Worm (Caenorhabditis elegans) whole organism, L4 larva: ENCODE data around the gene F37C12.18.

ENCODE experiments used
- D1046.2 ChIP-seq: fragments of 200-800 bp; sonication (Bioruptor generic); IDR thresholded peaks from 2 replicates; pipeline ENCODE4 v1.3.6; 2022; ENCODE audit warnings: missing genetic modification characterization, missing compliant biosample characterization
- F26F4.8 ChIP-seq: fragments of 200-800 bp; sonication (Bioruptor generic); conservative IDR thresholded peaks from 2 replicates; pipeline ENCODE4 v1.3.6; 2022; ENCODE audit warnings: missing genetic modification characterization, missing compliant biosample characterization
- F49E8.2 ChIP-seq: sonication (generic microtip); optimal IDR thresholded peaks from 2 replicates; lab custom pipeline; 2016; ENCODE audit warnings: missing compliant biosample characterization, mild to moderate bottlenecking, missing genetic modification characterization, borderline replicate concordance
- Y105C5A.15 ChIP-seq: fragments of 200-800 bp; sonication (Bioruptor generic); IDR thresholded peaks from 2 replicates; pipeline ENCODE4 v1.3.6; 2022; ENCODE audit warnings: missing genetic modification characterization, missing compliant biosample characterization
- aly-2 ChIP-seq: sonication (generic microtip); optimal IDR thresholded peaks from 2 replicates; lab custom pipeline; 2018; ENCODE audit warnings: missing biosample characterization, missing genetic modification characterization
- arid-1 ChIP-seq: fragments of 200-800 bp; sonication (Bioruptor generic); conservative IDR thresholded peaks from 2 replicates; pipeline ENCODE4 v1.3.6; 2022; ENCODE audit warnings: missing genetic modification reagents, missing genetic modification characterization, missing compliant biosample characterization
- ceh-44 ChIP-seq: fragments of 200-800 bp; sonication (Bioruptor generic); IDR thresholded peaks from 2 replicates; pipeline ENCODE4 v1.3.6; 2022; ENCODE audit warnings: missing genetic modification reagents, missing genetic modification characterization, missing compliant biosample characterization
- ceh-62 ChIP-seq: sonication (generic microtip); optimal IDR thresholded peaks from 2 replicates; lab custom pipeline; 2017; ENCODE audit warnings: missing biosample characterization, missing genetic modification characterization
- ces-1 ChIP-seq: fragments of 150-350 bp; sonication (generic microtip); optimal IDR thresholded peaks from 4 replicates; lab custom pipeline; 2014; ENCODE audit warnings: missing biosample characterization, missing genetic modification reagents, missing genetic modification characterization
- cey-2 ChIP-seq: sonication (generic microtip); optimal IDR thresholded peaks from 3 replicates; lab custom pipeline; 2017; ENCODE audit warnings: missing genetic modification characterization, mild to moderate bottlenecking, missing compliant biosample characterization, antibody characterized with exemption, borderline replicate concordance; ENCODE audit not compliant: insufficient read depth
- ctbp-1 ChIP-seq: fragments of 200-800 bp; sonication (Bioruptor generic); IDR thresholded peaks from 2 replicates; pipeline ENCODE4 v1.3.6; 2022; ENCODE audit warnings: missing genetic modification reagents, missing genetic modification characterization, missing compliant biosample characterization
- daf-12 ChIP-seq: fragments of 150-350 bp; optimal IDR thresholded peaks from 2 replicates; lab custom pipeline; 2014; ENCODE audit warnings: missing biosample characterization, missing genetic modification reagents, missing genetic modification characterization
- dmd-6 ChIP-seq: fragments of 200-800 bp; sonication (Bioruptor generic); IDR thresholded peaks from 2 replicates; pipeline ENCODE4 v1.3.6; 2022; ENCODE audit warnings: missing genetic modification reagents, missing genetic modification characterization, missing compliant biosample characterization
- dve-1 ChIP-seq: sonication (generic microtip); optimal IDR thresholded peaks from 2 replicates; lab custom pipeline; 2017; ENCODE audit warnings: antibody characterized with exemption, mild to moderate bottlenecking, missing genetic modification characterization, missing compliant biosample characterization; ENCODE audit not compliant: insufficient read depth
- egl-27 ChIP-seq: sonication (generic microtip); optimal IDR thresholded peaks from 3 replicates; lab custom pipeline; 2017; ENCODE audit warnings: missing biosample characterization, missing genetic modification reagents, missing genetic modification characterization
- hif-1 ChIP-seq, 2 experiments: sonication (generic microtip); optimal IDR thresholded peaks; 2 replicates each; lab custom pipeline; 2016 to 2017; ENCODE audit warnings: missing compliant biosample characterization in 2 of 2, missing genetic modification characterization in 2 of 2, missing genetic modification reagents in 2 of 2, missing genotype in 2 of 2, mild to moderate bottlenecking in 1 of 2
- hlh-11 ChIP-seq: fragments of 200-800 bp; sonication (Bioruptor generic); optimal IDR thresholded peaks from 2 replicates; lab custom pipeline; 2018; ENCODE audit warnings: mild to moderate bottlenecking, missing genetic modification characterization, missing compliant biosample characterization
- hlh-30 ChIP-seq: sonication (generic microtip); optimal IDR thresholded peaks from 2 replicates; lab custom pipeline; 2017; ENCODE audit warnings: antibody characterized with exemption, mild to moderate bottlenecking, missing genetic modification characterization, missing compliant biosample characterization; ENCODE audit not compliant: insufficient read depth
- hmg-1.1 ChIP-seq: fragments of 200-800 bp; sonication (Bioruptor generic); IDR thresholded peaks from 2 replicates; pipeline ENCODE4 v1.3.6; 2022; ENCODE audit warnings: missing genetic modification reagents, missing genetic modification characterization, missing compliant biosample characterization
- jun-1 ChIP-seq: fragments of 150-350 bp; optimal IDR thresholded peaks from 2 replicates; lab custom pipeline; 2014; ENCODE audit warnings: missing biosample characterization, missing genetic modification reagents, missing genetic modification characterization
- lin-1 ChIP-seq: fragments of 200-800 bp; sonication (Bioruptor generic); IDR thresholded peaks from 2 replicates; pipeline ENCODE4 v1.3.6; 2022; ENCODE audit warnings: missing genetic modification reagents, missing genetic modification characterization, missing compliant biosample characterization
- lin-29 ChIP-seq: fragments of 200-800 bp; sonication (Bioruptor generic); IDR thresholded peaks from 2 replicates; pipeline ENCODE4 v1.3.6; 2022; ENCODE audit warnings: missing genetic modification reagents, missing genetic modification characterization, missing compliant biosample characterization
- lin-38 ChIP-seq: fragments of 200-800 bp; sonication (Bioruptor generic); IDR thresholded peaks from 2 replicates; pipeline ENCODE4 v1.3.6; 2022; ENCODE audit warnings: missing genetic modification reagents, missing genetic modification characterization, missing compliant biosample characterization
- lin-39 ChIP-seq: fragments of 150-350 bp; optimal IDR thresholded peaks from 2 replicates; lab custom pipeline; 2014; ENCODE audit warnings: missing biosample characterization, missing genetic modification reagents, missing genetic modification characterization
- mdt-29 ChIP-seq: fragments of 200-800 bp; sonication (Bioruptor generic); IDR thresholded peaks from 2 replicates; pipeline ENCODE4 v1.3.6; 2022; ENCODE audit warnings: missing genetic modification reagents, missing genetic modification characterization, missing compliant biosample characterization
- nhr-102 ChIP-seq: sonication (generic microtip); optimal IDR thresholded peaks from 2 replicates; lab custom pipeline; 2016; ENCODE audit warnings: mild to moderate bottlenecking, missing genetic modification characterization, moderate library complexity, missing compliant biosample characterization
- nhr-11 ChIP-seq: fragments of 150-350 bp; optimal IDR thresholded peaks from 2 replicates; lab custom pipeline; 2014; ENCODE audit warnings: missing biosample characterization, missing genetic modification characterization
- nhr-41 ChIP-seq: fragments of 200-800 bp; sonication (Bioruptor generic); IDR thresholded peaks from 2 replicates; pipeline ENCODE4 v1.3.6; 2022; ENCODE audit warnings: missing genetic modification reagents, missing genetic modification characterization, missing compliant biosample characterization
- nhr-77 ChIP-seq: fragments of 150-350 bp; optimal IDR thresholded peaks from 2 replicates; lab custom pipeline; 2014; ENCODE audit warnings: missing biosample characterization, missing genetic modification characterization
- pha-4 ChIP-seq, 2 experiments: fragments of 150-350 bp in 1 of 2; fragments of 200-800 bp in 1 of 2; sonication (Bioruptor generic) in 1 of 2; IDR thresholded peaks in 1 of 2; optimal IDR thresholded peaks in 1 of 2; 2 replicates each; pipeline versions ENCODE4 v1.3.6 to Lab custom; 2014 to 2022; ENCODE audit warnings: missing genetic modification characterization in 2 of 2, missing genetic modification reagents in 2 of 2, missing biosample characterization in 1 of 2, missing compliant biosample characterization in 1 of 2
- pqm-1 ChIP-seq: sonication (generic microtip); optimal IDR thresholded peaks from 2 replicates; lab custom pipeline; 2017; ENCODE audit warnings: missing biosample characterization, missing genetic modification characterization
- rbr-2 ChIP-seq: sonication (generic microtip); optimal IDR thresholded peaks from 2 replicates; lab custom pipeline; 2016; ENCODE audit warnings: missing genotype, missing genetic modification characterization, missing compliant biosample characterization
- snpc-1.2 ChIP-seq: fragments of 200-800 bp; sonication (Bioruptor generic); IDR thresholded peaks from 2 replicates; pipeline ENCODE4 v1.3.6; 2022; ENCODE audit warnings: missing genetic modification reagents, missing genetic modification characterization, missing compliant biosample characterization
- unc-130 ChIP-seq: sonication (generic microtip); optimal IDR thresholded peaks from 2 replicates; lab custom pipeline; 2016; ENCODE audit warnings: missing genetic modification reagents, missing genetic modification characterization, missing compliant biosample characterization
- unc-39 ChIP-seq: sonication (generic microtip); optimal IDR thresholded peaks from 2 replicates; lab custom pipeline; 2017; ENCODE audit warnings: missing biosample characterization, missing genetic modification characterization
- zfp-2 ChIP-seq: sonication (generic microtip); optimal IDR thresholded peaks from 2 replicates; lab custom pipeline; 2016; ENCODE audit warnings: mild to moderate bottlenecking, missing genetic modification characterization, missing compliant biosample characterization
- zfp-3 ChIP-seq: fragments of 200-800 bp; sonication (Bioruptor generic); conservative IDR thresholded peaks from 2 replicates; pipeline ENCODE4 v1.3.6; 2022; ENCODE audit warnings: missing genetic modification reagents, missing genetic modification characterization, missing compliant biosample characterization
- zip-11 ChIP-seq: fragments of 200-800 bp; sonication (Bioruptor generic); IDR thresholded peaks from 2 replicates; pipeline ENCODE4 v1.3.6; 2022; ENCODE audit warnings: missing genetic modification characterization, missing compliant biosample characterization

Gene F37C12.18

DNA sequence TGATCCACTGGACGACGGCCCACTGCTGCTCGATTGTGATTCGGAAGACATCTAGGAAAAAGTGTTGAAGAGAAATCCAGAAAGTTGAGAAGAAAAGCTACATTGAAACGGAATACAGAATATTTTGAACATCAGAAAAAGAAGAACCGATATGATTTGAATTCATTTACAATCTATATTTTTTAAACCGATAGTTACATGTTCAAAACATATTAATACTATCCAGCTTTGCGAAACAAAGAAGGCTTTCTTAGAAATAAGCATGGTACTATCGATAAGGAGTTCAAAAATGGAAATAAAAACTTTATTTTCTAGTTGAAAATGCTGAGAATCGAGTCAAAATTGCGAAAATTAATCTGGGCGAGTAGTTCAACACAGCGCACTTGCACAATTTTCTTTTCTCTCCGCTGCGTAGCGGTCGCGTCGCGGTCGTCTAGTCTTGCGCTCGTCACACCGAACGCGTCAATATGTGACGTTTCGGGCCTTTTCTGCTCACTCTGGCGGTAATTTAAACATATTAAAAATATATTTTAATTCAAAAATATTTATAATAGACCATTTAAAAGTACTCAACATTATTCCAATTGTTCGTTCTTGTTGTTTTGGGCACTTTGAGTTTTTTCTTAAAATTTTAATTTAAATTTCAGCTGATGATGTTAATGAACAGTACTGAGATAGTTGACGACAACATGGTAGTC, 33.0 kb downstream of the F37C12.18 start, which contains the start of the genes syf-2 and K04G7.1 (continued):
- TF ChIP-seq dve-1 (tag; lab: Kevin White, UChicago) = peak; percentile 90
- TF ChIP-seq pha-4 (GFP tag; IDR thresholded peaks at IDR 0.05; lab: Robert Waterston, UW) = peak; percentile 86
- no peak for TF ChIP-seq pha-4 (tag; optimal IDR thresholded peaks at IDR 0.05; lab: Kevin White, UChicago)
- TF ChIP-seq unc-130 (GFP tag; lab: Kevin White, UChicago) = peak; percentile 76
- TF ChIP-seq pqm-1 (tag; lab: Kevin White, UChicago) = no peak
- TF ChIP-seq egl-27 = no peak
- TF ChIP-seq arid-1 (GFP tag; lab: Robert Waterston, UW) = peak; percentile 78
- no peak for TF ChIP-seq lin-39
- TF ChIP-seq lin-29 = no peak
- TF ChIP-seq jun-1 (tag; lab: Kevin White, UChicago) = no peak
- peak; percentile 85 for TF ChIP-seq nhr-11 (tag; lab: Kevin White, UChicago)
- no peak for TF ChIP-seq unc-39 (tag; lab: Kevin White, UChicago)
- peak; percentile 80 for TF ChIP-seq zfp-2 (tag; lab: Kevin White, UChicago)
- no peak for TF ChIP-seq ceh-62 (tag; lab: Kevin White, UChicago)
- TF ChIP-seq aly-2 (tag; lab: Kevin White, UChicago) = no peak
- peak; percentile 63 for TF ChIP-seq lin-1 (GFP tag; lab: Robert Waterston, UW)
- TF ChIP-seq dmd-6 (GFP tag; lab: Robert Waterston, UW) = peak; percentile 84
- peak; percentile 87 for TF ChIP-seq rbr-2 (tag; lab: Kevin White, UChicago)
- no peak for TF ChIP-seq zip-11
- no peak for TF ChIP-seq daf-12 (tag; lab: Kevin White, UChicago)
- TF ChIP-seq F49E8.2 = peak; percentile 6
- peak; percentile 91 for TF ChIP-seq hlh-11 (tag; lab: Kevin White, UChicago)
- TF ChIP-seq snpc-1.2 (GFP tag; lab: Robert Waterston, UW) = no peak
- TF ChIP-seq ctbp-1 (GFP tag; lab: Robert Waterston, UW) = peak; percentile 53; the same call in 1 of the 2 replicates
- TF ChIP-seq ceh-44 (GFP tag; lab: Robert Waterston, UW) = no peak
- peak in 1 of 2 experiments; percentile 79 for TF ChIP-seq hif-1 (tag; optimal IDR thresholded peaks at IDR 0.05; lab: Kevin White, UChicago)
- TF ChIP-seq Y105C5A.15 (GFP tag; lab: Robert Waterston, UW) = no peak
- peak; percentile 94 for TF ChIP-seq hlh-30
- TF ChIP-seq D1046.2 = peak; percentile 35; the same call in 1 of the 2 replicates

DNA sequence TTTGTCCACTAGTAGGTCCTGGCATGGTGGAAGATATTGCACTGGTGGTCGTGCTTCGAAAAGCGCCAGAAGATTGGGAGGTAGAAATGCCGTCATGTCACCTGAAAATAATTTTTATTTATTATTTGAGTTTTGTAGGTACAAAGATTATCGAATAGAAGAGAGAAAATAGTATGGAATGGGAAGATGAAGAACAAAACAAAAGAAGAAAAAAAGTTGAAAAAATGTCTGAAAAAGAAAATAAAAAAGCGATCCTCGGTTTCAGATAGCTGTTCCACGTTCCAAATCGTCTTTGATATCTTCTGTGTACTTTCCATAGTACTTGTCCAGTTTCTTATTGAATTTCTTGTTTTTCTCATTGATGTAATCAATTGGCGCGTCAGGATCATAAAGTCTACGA, 34.2 kb downstream of the F37C12.18 start, which contains the start of gene rnp-7:
TSS of gene rnp-7 (minus strand) at position 101 of the 400 bp plus-strand sequence.
- TF ChIP-seq cey-2 (tag; lab: Kevin White, UChicago) (no peak), mdt-29 (no peak), aly-2 (tag; lab: Kevin White, UChicago) (no peak), unc-130 (GFP tag; lab: Kevin White, UChicago) (no peak), ces-1 (GFP tag; lab: Kevin White, UChicago) (no peak), F26F4.8 (GFP tag; lab: Robert Waterston, UW) (no peak), lin-38 (no peak), nhr-41 (GFP tag; lab: Robert Waterston, UW) (no peak), F49E8.2 (no peak), nhr-77 (tag; lab: Kevin White, UChicago) (no peak), Y105C5A.15 (GFP tag; lab: Robert Waterston, UW) (no peak), lin-1 (GFP tag; lab: Robert Waterston, UW) (no peak), hmg-1.1 (no peak), nhr-102 (tag; lab: Kevin White, UChicago) (no peak), zfp-3 (GFP tag; lab: Robert Waterston, UW) (no peak), hif-1 (tag; optimal IDR thresholded peaks at IDR 0.05; lab: Kevin White, UChicago) (no peak)
